Worm (Caenorhabditis elegans) whole organism, L4/young adult: ENCODE results near the gene daf-10.

Experiments
- dao-5 ChIP-seq: sonication (generic microtip); optimal IDR thresholded peaks from 2 replicates; lab custom pipeline; 2016; ENCODE audit warnings: missing genotype, missing genetic modification characterization, moderate library complexity, missing compliant biosample characterization
- him-1 ChIP-seq: sonication (generic microtip); optimal IDR thresholded peaks from 2 replicates; lab custom pipeline; 2016; ENCODE audit warnings: missing genotype, missing genetic modification reagents, missing genetic modification characterization, missing compliant biosample characterization

DNA sequence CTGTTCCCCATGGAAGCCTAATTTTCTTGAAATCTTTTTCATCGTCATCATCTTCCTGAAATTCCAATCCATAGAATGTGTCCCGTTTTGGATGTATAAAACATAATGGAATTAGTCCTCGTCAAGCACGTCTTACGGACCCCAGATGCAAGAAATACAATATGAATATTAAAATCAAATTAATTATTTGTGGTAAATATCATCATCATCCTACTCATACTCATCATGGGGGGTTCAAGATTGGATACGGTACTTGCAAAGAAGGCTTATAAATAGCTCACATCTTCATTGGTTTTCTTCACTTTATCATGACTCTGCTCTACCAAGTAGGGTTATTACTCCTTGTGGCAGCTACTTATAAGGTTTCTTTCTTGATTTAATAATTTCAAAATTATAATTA lies 1.6 kb downstream of the daf-10 start, which contains the start of gene flp-1:
- no peak for TF ChIP-seq him-1 (tag; lab: Kevin White, UChicago)
- no peak for TF ChIP-seq dao-5 (tag; lab: Kevin White, UChicago)
